Worm (Caenorhabditis elegans) whole organism, L3 larva: ENCODE measurements around the gene F36D4.6.
A peak's percentile ranks its signal among the peaks of the same experiment; 100 is the strongest.
"Not testable (repeated sequence)": the region's sequence is repeated elsewhere in the genome, so short reads cannot be mapped to it uniquely, and the experiment has no call there.

Experiments
- R02D3.7 ChIP-seq: fragments of 150-350 bp; optimal IDR thresholded peaks from 2 replicates; lab custom pipeline; 2014; ENCODE audit warnings: missing biosample characterization, missing genetic modification characterization
- ZK546.5 ChIP-seq: sonication (generic microtip); optimal IDR thresholded peaks from 2 replicates; lab custom pipeline; 2017; ENCODE audit warnings: missing biosample characterization, missing genetic modification characterization
- ama-1 ChIP-seq: fragments of 150-350 bp; optimal IDR thresholded peaks from 2 replicates; lab custom pipeline; 2018
- ceh-28 ChIP-seq: fragments of 150-350 bp; optimal IDR thresholded peaks from 2 replicates; lab custom pipeline; 2014; ENCODE audit warnings: missing biosample characterization, missing genetic modification reagents, missing genetic modification characterization
- ceh-9 ChIP-seq: sonication (generic microtip); optimal IDR thresholded peaks from 2 replicates; lab custom pipeline; 2018; ENCODE audit warnings: missing biosample characterization, missing genetic modification characterization
- daf-12 ChIP-seq: fragments of 150-350 bp; optimal IDR thresholded peaks from 2 replicates; lab custom pipeline; 2014; ENCODE audit warnings: missing biosample characterization, missing genetic modification reagents, missing genetic modification characterization
- egl-5 ChIP-seq: fragments of 150-350 bp; optimal IDR thresholded peaks from 2 replicates; lab custom pipeline; 2017; ENCODE audit warnings: missing biosample characterization, missing genetic modification reagents, missing genetic modification characterization, inconsistent platforms
- elt-1 ChIP-seq: fragments of 150-350 bp; optimal IDR thresholded peaks from 2 replicates; lab custom pipeline; 2014; ENCODE audit warnings: missing biosample characterization, missing genetic modification characterization
- elt-2 ChIP-seq: sonication (generic microtip); optimal IDR thresholded peaks from 2 replicates; lab custom pipeline; 2016; ENCODE audit warnings: missing genetic modification reagents, mild to moderate bottlenecking, missing genetic modification characterization, missing compliant biosample characterization
- elt-3 ChIP-seq, 3 experiments: fragments of 150-350 bp in 1 of 3; sonication (generic microtip) in 2 of 3; optimal IDR thresholded peaks; 2 replicates in 2 of 3; 4 replicates in 1 of 3; lab custom pipeline; 2014 to 2017; ENCODE audit warnings: missing biosample characterization in 3 of 3, missing genetic modification characterization in 3 of 3
- fkh-10 ChIP-seq: sonication (generic microtip); optimal IDR thresholded peaks from 2 replicates; lab custom pipeline; 2017; ENCODE audit warnings: missing biosample characterization, missing genetic modification reagents, missing genetic modification characterization
- fos-1 ChIP-seq: fragments of 150-350 bp; optimal IDR thresholded peaks from 2 replicates; lab custom pipeline; 2014; ENCODE audit warnings: missing biosample characterization, missing genetic modification characterization
- hmg-11 ChIP-seq: sonication (generic microtip); optimal IDR thresholded peaks from 2 replicates; lab custom pipeline; 2016; ENCODE audit warnings: missing genetic modification characterization, missing compliant biosample characterization
- jun-1 ChIP-seq: fragments of 150-350 bp; optimal IDR thresholded peaks from 2 replicates; lab custom pipeline; 2014; ENCODE audit warnings: missing biosample characterization, missing genetic modification reagents, missing genetic modification characterization
- lin-15B ChIP-seq: fragments of 150-350 bp; optimal IDR thresholded peaks from 2 replicates; lab custom pipeline; 2014; ENCODE audit warnings: missing biosample characterization, missing genetic modification characterization
- lin-39 ChIP-seq: fragments of 150-350 bp; optimal IDR thresholded peaks from 2 replicates; lab custom pipeline; 2018; ENCODE audit warnings: missing biosample characterization, missing genetic modification reagents, missing genetic modification characterization
- lsy-12 ChIP-seq: sonication (generic microtip); optimal IDR thresholded peaks from 2 replicates; lab custom pipeline; 2016; ENCODE audit warnings: mild to moderate bottlenecking, missing genetic modification characterization, missing compliant biosample characterization
- mdl-1 ChIP-seq: fragments of 150-350 bp; optimal IDR thresholded peaks from 2 replicates; lab custom pipeline; 2014; ENCODE audit warnings: missing biosample characterization, missing genetic modification characterization
- nfya-1 ChIP-seq: sonication (generic microtip); optimal IDR thresholded peaks from 2 replicates; lab custom pipeline; 2017; ENCODE audit warnings: missing genetic modification characterization, mild to moderate bottlenecking, missing compliant biosample characterization, antibody characterized with exemption, moderate library complexity; ENCODE audit not compliant: insufficient read depth
- nhr-12 ChIP-seq: fragments of 150-350 bp; optimal IDR thresholded peaks from 2 replicates; lab custom pipeline; 2014; ENCODE audit warnings: missing biosample characterization, missing genetic modification characterization
- nhr-23 ChIP-seq: fragments of 150-350 bp; optimal IDR thresholded peaks from 2 replicates; lab custom pipeline; 2014; ENCODE audit warnings: missing biosample characterization, missing genetic modification reagents, missing genetic modification characterization
- nhr-237 ChIP-seq: fragments of 150-350 bp; optimal IDR thresholded peaks from 2 replicates; lab custom pipeline; 2014; ENCODE audit warnings: missing biosample characterization, missing genetic modification characterization
- nhr-25 ChIP-seq: sonication (generic microtip); optimal IDR thresholded peaks from 2 replicates; lab custom pipeline; 2017; ENCODE audit warnings: missing biosample characterization, missing genetic modification characterization
- nhr-43 ChIP-seq: sonication (generic microtip); optimal IDR thresholded peaks from 2 replicates; lab custom pipeline; 2016; ENCODE audit warnings: mild to moderate bottlenecking, missing genetic modification characterization, missing compliant biosample characterization; ENCODE audit not compliant: poor library complexity, severe bottlenecking
- nhr-67 ChIP-seq: fragments of 150-350 bp; optimal IDR thresholded peaks from 2 replicates; lab custom pipeline; 2014; ENCODE audit warnings: missing biosample characterization, missing genetic modification characterization
- nhr-76 ChIP-seq: fragments of 150-350 bp; sonication (generic microtip); optimal IDR thresholded peaks from 5 replicates; lab custom pipeline; 2014; ENCODE audit warnings: missing biosample characterization, missing genetic modification characterization
- nhr-77 ChIP-seq: fragments of 150-350 bp; optimal IDR thresholded peaks from 2 replicates; lab custom pipeline; 2014; ENCODE audit warnings: missing biosample characterization, missing genetic modification characterization
- pha-4 ChIP-seq: fragments of 150-350 bp; optimal IDR thresholded peaks from 2 replicates; lab custom pipeline; 2014; ENCODE audit warnings: missing biosample characterization, missing genetic modification reagents, missing genetic modification characterization
- pqm-1 ChIP-seq: fragments of 150-350 bp; optimal IDR thresholded peaks from 2 replicates; lab custom pipeline; 2017; ENCODE audit warnings: missing biosample characterization, missing genetic modification characterization, inconsistent platforms
- skn-1 ChIP-seq: fragments of 150-350 bp; optimal IDR thresholded peaks from 2 replicates; lab custom pipeline; 2014; ENCODE audit warnings: missing biosample characterization, missing genetic modification characterization
- snpc-4 ChIP-seq: fragments of 150-350 bp; optimal IDR thresholded peaks from 2 replicates; lab custom pipeline; 2014; ENCODE audit warnings: missing biosample characterization, missing genetic modification characterization
- tbx-2 ChIP-seq: sonication (generic microtip); optimal IDR thresholded peaks from 2 replicates; lab custom pipeline; 2016; ENCODE audit warnings: mild to moderate bottlenecking, missing genetic modification characterization, missing compliant biosample characterization
- zag-1 ChIP-seq: fragments of 150-350 bp; optimal IDR thresholded peaks from 2 replicates; lab custom pipeline; 2014; ENCODE audit warnings: missing biosample characterization, missing genetic modification characterization
- ztf-4 ChIP-seq: fragments of 150-350 bp; optimal IDR thresholded peaks from 2 replicates; lab custom pipeline; 2014; ENCODE audit warnings: missing biosample characterization, missing genetic modification characterization

F36D4.6 gene

ce11 chrV:9442471-9442870 is 15.5 kb upstream of the F36D4.6 start:
- TF ChIP-seq pha-4 (tag; lab: Kevin White, UChicago) (peak; percentile 14), ZK546.5 (tag; lab: Kevin White, UChicago) (no peak), ama-1 (no peak), elt-2 (tag; lab: Kevin White, UChicago) (peak; percentile 17)

- TF ChIP-seq skn-1 (tag; lab: Kevin White, UChicago), result no peak
- no peak for TF ChIP-seq pqm-1 (tag; lab: Kevin White, UChicago)
Measured at ce11 chrV:9441046-9441445, 14.1 kb upstream of the F36D4.6 start.

- TF ChIP-seq egl-5 (tag; lab: Kevin White, UChicago) (no peak), nhr-12 (no peak), nhr-76 (tag; lab: Kevin White, UChicago) (no peak), nhr-77 (tag; lab: Kevin White, UChicago) (no peak), R02D3.7 (tag; lab: Kevin White, UChicago) (no peak), nhr-25 (tag; lab: Kevin White, UChicago) (no peak), ZK546.5 (tag; lab: Kevin White, UChicago) (no peak), daf-12 (tag; lab: Kevin White, UChicago) (no peak), fkh-10 (GFP tag; lab: Kevin White, UChicago) (no peak), zag-1 (no peak)
- TF ChIP-seq, all 47 proteins: peak for 0
Measured at ce11 chrV:9440003-9440319, 13.0 kb upstream of the F36D4.6 start.

ce11 chrV:9439315-9440002 is 12.5 kb upstream of the F36D4.6 start, which contains the start of gene Y54B9A.1:
Gene Y54B9A.1 (minus strand): TSS chrV:9439549.
- TF ChIP-seq elt-2, ztf-4, ZK546.5 (tag; lab: Kevin White, UChicago): not testable (repeated sequence)

ce11 chrV:9425593-9425992 is 1.4 kb downstream of the F36D4.6 start, which contains the start of gene F36D4.5:
Gene F36D4.5 (minus strand): TSS chrV:9425817.
- TF ChIP-seq lin-15B (peak; percentile 22), lsy-12 (tag; lab: Kevin White, UChicago) (no peak), lin-39 (tag; lab: Kevin White, UChicago) (no peak), zag-1 (no peak), snpc-4 (tag; lab: Kevin White, UChicago) (peak; percentile 14), pha-4 (tag; lab: Kevin White, UChicago) (peak; percentile 55), nfya-1 (tag; lab: Kevin White, UChicago) (peak; percentile 38), hmg-11 (peak; percentile 16)

- TF ChIP-seq elt-2 (tag; lab: Kevin White, UChicago) (peak; percentile 57), nhr-25 (tag; lab: Kevin White, UChicago) (peak; percentile 50), nhr-67 (tag; lab: Kevin White, UChicago) (no peak), skn-1 (tag; lab: Kevin White, UChicago) (no peak), pqm-1 (tag; lab: Kevin White, UChicago) (peak; percentile 17), daf-12 (tag; lab: Kevin White, UChicago) (no peak), tbx-2 (tag; lab: Kevin White, UChicago) (no peak), nhr-77 (tag; lab: Kevin White, UChicago) (no peak), nhr-237 (tag; lab: Kevin White, UChicago) (no peak), lin-39 (tag; lab: Kevin White, UChicago) (no peak), fkh-10 (GFP tag; lab: Kevin White, UChicago) (no peak), lin-15B (no peak), elt-1 (tag; lab: Kevin White, UChicago) (no peak), nhr-76 (tag; lab: Kevin White, UChicago) (no peak), ama-1 (no peak), R02D3.7 (tag; lab: Kevin White, UChicago) (no peak), ceh-28 (tag; lab: Kevin White, UChicago) (peak; percentile 72), mdl-1 (tag; lab: Kevin White, UChicago) (no peak), pha-4 (tag; lab: Kevin White, UChicago) (peak; percentile 45), hmg-11 (no peak), elt-3 (tag; optimal IDR thresholded peaks at IDR 0.05; lab: Kevin White, UChicago) (no peak), nhr-23 (tag; lab: Kevin White, UChicago) (no peak), nhr-43 (tag; lab: Kevin White, UChicago) (no peak), jun-1 (tag; lab: Kevin White, UChicago) (no peak), ceh-9 (no peak), nfya-1 (tag; lab: Kevin White, UChicago) (peak; percentile 39), fos-1 (tag; lab: Kevin White, UChicago) (no peak)
Measured at ce11 chrV:9424514-9424913, 2.5 kb downstream of the F36D4.6 start.
